Worm (Caenorhabditis elegans) whole organism, L4 larva: ENCODE measurements around the gene F18E3.12.
A peak's percentile ranks its signal among the peaks of the same experiment; 100 is the strongest.
"Not testable (repeated sequence)": the region's sequence is repeated elsewhere in the genome, so short reads cannot be mapped to it uniquely, and the experiment has no call there.

Source experiments
- F26F4.8 ChIP-seq: fragments of 200-800 bp; sonication (Bioruptor generic); conservative IDR thresholded peaks from 2 replicates; pipeline ENCODE4 v1.3.6; 2022; ENCODE audit warnings: missing genetic modification characterization, missing compliant biosample characterization
- F49E8.2 ChIP-seq: sonication (generic microtip); optimal IDR thresholded peaks from 2 replicates; lab custom pipeline; 2016; ENCODE audit warnings: missing compliant biosample characterization, mild to moderate bottlenecking, missing genetic modification characterization, borderline replicate concordance
- T26A8.4 ChIP-seq: fragments of 200-800 bp; sonication (Bioruptor generic); IDR thresholded peaks from 2 replicates; pipeline ENCODE4 v1.3.6; 2022; ENCODE audit warnings: missing genetic modification characterization, missing compliant biosample characterization
- Y105C5A.15 ChIP-seq: fragments of 200-800 bp; sonication (Bioruptor generic); IDR thresholded peaks from 2 replicates; pipeline ENCODE4 v1.3.6; 2022; ENCODE audit warnings: missing genetic modification characterization, missing compliant biosample characterization
- Y48G9A.11 ChIP-seq: fragments of 200-800 bp; sonication (Bioruptor generic); IDR thresholded peaks from 2 replicates; pipeline ENCODE4 v1.3.6; 2022; ENCODE audit warnings: missing genetic modification reagents, missing genetic modification characterization, missing compliant biosample characterization
- Y75B8A.6 ChIP-seq: fragments of 200-800 bp; sonication (Bioruptor generic); IDR thresholded peaks from 2 replicates; pipeline ENCODE4 v1.3.6; 2022; ENCODE audit warnings: missing genetic modification reagents, missing genetic modification characterization, missing compliant biosample characterization
- ZK337.2 ChIP-seq: fragments of 200-800 bp; sonication (Bioruptor generic); IDR thresholded peaks from 2 replicates; pipeline ENCODE4 v1.3.6; 2022; ENCODE audit warnings: missing genetic modification reagents, missing genetic modification characterization, missing compliant biosample characterization
- ZK546.5 ChIP-seq, 2 experiments: sonication (generic microtip); optimal IDR thresholded peaks; 2 replicates each; lab custom pipeline; 2017; ENCODE audit warnings: missing biosample characterization in 2 of 2, missing genetic modification characterization in 2 of 2
- aha-1 ChIP-seq: fragments of 150-350 bp; peaks from one replicate; lab custom pipeline; 2014; ENCODE audit warnings: missing biosample characterization, missing genetic modification characterization
- attf-4 ChIP-seq: sonication (generic microtip); optimal IDR thresholded peaks from 3 replicates; lab custom pipeline; 2017; ENCODE audit warnings: missing biosample characterization, missing genetic modification characterization
- ceh-62 ChIP-seq: sonication (generic microtip); optimal IDR thresholded peaks from 2 replicates; lab custom pipeline; 2017; ENCODE audit warnings: missing biosample characterization, missing genetic modification characterization
- cey-2 ChIP-seq: sonication (generic microtip); optimal IDR thresholded peaks from 3 replicates; lab custom pipeline; 2017; ENCODE audit warnings: missing genetic modification characterization, mild to moderate bottlenecking, missing compliant biosample characterization, antibody characterized with exemption, borderline replicate concordance; ENCODE audit not compliant: insufficient read depth
- daf-12 ChIP-seq: fragments of 150-350 bp; optimal IDR thresholded peaks from 2 replicates; lab custom pipeline; 2014; ENCODE audit warnings: missing biosample characterization, missing genetic modification reagents, missing genetic modification characterization
- daf-16 ChIP-seq, 3 experiments: sonication (generic microtip); optimal IDR thresholded peaks; 2 replicates each; lab custom pipeline; 2016 to 2017; ENCODE audit warnings: missing genetic modification characterization in 3 of 3, missing genetic modification reagents in 3 of 3, mild to moderate bottlenecking in 2 of 3, missing compliant biosample characterization in 2 of 3, missing biosample characterization in 1 of 3, moderate library complexity in 1 of 3
- daf-8 ChIP-seq: fragments of 200-800 bp; sonication (Bioruptor generic); IDR thresholded peaks from 2 replicates; pipeline ENCODE4 v1.3.6; 2022; ENCODE audit warnings: missing genetic modification characterization, missing compliant biosample characterization
- dmd-9 ChIP-seq: fragments of 200-800 bp; sonication (Bioruptor generic); IDR thresholded peaks from 2 replicates; pipeline ENCODE4 v1.3.6; 2022; ENCODE audit warnings: missing genetic modification reagents, missing genetic modification characterization, missing compliant biosample characterization
- dpl-1 ChIP-seq: fragments of 150-350 bp; optimal IDR thresholded peaks from 2 replicates; lab custom pipeline; 2014; ENCODE audit warnings: missing biosample characterization, missing genetic modification reagents, missing genetic modification characterization
- egl-43 ChIP-seq: fragments of 200-800 bp; sonication (Bioruptor generic); IDR thresholded peaks from 2 replicates; pipeline ENCODE4 v1.3.6; 2022; ENCODE audit warnings: missing genetic modification reagents, missing genetic modification characterization, missing compliant biosample characterization
- fos-1 ChIP-seq: fragments of 150-350 bp; optimal IDR thresholded peaks from 2 replicates; lab custom pipeline; 2014; ENCODE audit warnings: missing biosample characterization, missing genetic modification characterization
- hif-1 ChIP-seq, 2 experiments: sonication (generic microtip); optimal IDR thresholded peaks; 2 replicates each; lab custom pipeline; 2016 to 2017; ENCODE audit warnings: missing compliant biosample characterization in 2 of 2, missing genetic modification characterization in 2 of 2, missing genetic modification reagents in 2 of 2, missing genotype in 2 of 2, mild to moderate bottlenecking in 1 of 2
- hlh-30 ChIP-seq: sonication (generic microtip); optimal IDR thresholded peaks from 2 replicates; lab custom pipeline; 2017; ENCODE audit warnings: antibody characterized with exemption, mild to moderate bottlenecking, missing genetic modification characterization, missing compliant biosample characterization; ENCODE audit not compliant: insufficient read depth
- jun-1 ChIP-seq: fragments of 150-350 bp; optimal IDR thresholded peaks from 2 replicates; lab custom pipeline; 2014; ENCODE audit warnings: missing biosample characterization, missing genetic modification reagents, missing genetic modification characterization
- lin-38 ChIP-seq: fragments of 200-800 bp; sonication (Bioruptor generic); IDR thresholded peaks from 2 replicates; pipeline ENCODE4 v1.3.6; 2022; ENCODE audit warnings: missing genetic modification reagents, missing genetic modification characterization, missing compliant biosample characterization
- lir-3 ChIP-seq: sonication (generic microtip); optimal IDR thresholded peaks from 2 replicates; lab custom pipeline; 2016; ENCODE audit warnings: mild to moderate bottlenecking, missing genetic modification characterization, missing compliant biosample characterization
- lsy-2 ChIP-seq, 2 experiments: fragments of 150-350 bp in 1 of 2; sonication (generic microtip) in 1 of 2; optimal IDR thresholded peaks; 2 replicates each; lab custom pipeline; 2014 to 2017; ENCODE audit warnings: missing biosample characterization in 2 of 2, missing genetic modification characterization in 2 of 2
- madf-5 ChIP-seq, 2 experiments: fragments of 200-800 bp; sonication (Bioruptor generic); IDR thresholded peaks; 2 replicates each; pipeline ENCODE4 v1.3.6; 2022; ENCODE audit warnings: missing compliant biosample characterization in 2 of 2, missing genetic modification characterization in 2 of 2
- madf-9 ChIP-seq: fragments of 200-800 bp; sonication (Bioruptor generic); conservative IDR thresholded peaks from 2 replicates; pipeline ENCODE4 v1.3.6; 2022; ENCODE audit warnings: missing genetic modification reagents, missing genetic modification characterization, missing compliant biosample characterization
- nhr-10 ChIP-seq: fragments of 150-350 bp; optimal IDR thresholded peaks from 2 replicates; lab custom pipeline; 2014; ENCODE audit warnings: missing biosample characterization, missing genetic modification characterization
- nhr-11 ChIP-seq: fragments of 150-350 bp; optimal IDR thresholded peaks from 2 replicates; lab custom pipeline; 2014; ENCODE audit warnings: missing biosample characterization, missing genetic modification characterization
- nhr-237 ChIP-seq: sonication (generic microtip); optimal IDR thresholded peaks from 2 replicates; lab custom pipeline; 2017; ENCODE audit warnings: missing biosample characterization, missing genetic modification characterization
- nhr-28 ChIP-seq: fragments of 150-350 bp; optimal IDR thresholded peaks from 2 replicates; lab custom pipeline; 2014; ENCODE audit warnings: missing biosample characterization, missing genetic modification characterization
- nhr-41 ChIP-seq: fragments of 200-800 bp; sonication (Bioruptor generic); IDR thresholded peaks from 2 replicates; pipeline ENCODE4 v1.3.6; 2022; ENCODE audit warnings: missing genetic modification reagents, missing genetic modification characterization, missing compliant biosample characterization
- nhr-48 ChIP-seq: sonication (generic microtip); optimal IDR thresholded peaks from 2 replicates; lab custom pipeline; 2016; ENCODE audit warnings: mild to moderate bottlenecking, missing genetic modification characterization, missing compliant biosample characterization
- nhr-77 ChIP-seq: fragments of 150-350 bp; optimal IDR thresholded peaks from 2 replicates; lab custom pipeline; 2014; ENCODE audit warnings: missing biosample characterization, missing genetic modification characterization
- pha-4 ChIP-seq, 2 experiments: fragments of 150-350 bp in 1 of 2; fragments of 200-800 bp in 1 of 2; sonication (Bioruptor generic) in 1 of 2; IDR thresholded peaks in 1 of 2; optimal IDR thresholded peaks in 1 of 2; 2 replicates each; pipeline versions ENCODE4 v1.3.6 to Lab custom; 2014 to 2022; ENCODE audit warnings: missing genetic modification characterization in 2 of 2, missing genetic modification reagents in 2 of 2, missing biosample characterization in 1 of 2, missing compliant biosample characterization in 1 of 2
- sdz-12 ChIP-seq: fragments of 200-800 bp; sonication (Bioruptor generic); optimal IDR thresholded peaks from 2 replicates; lab custom pipeline; 2018; ENCODE audit warnings: mild to moderate bottlenecking, missing genetic modification characterization, missing compliant biosample characterization
- set-16 ChIP-seq: fragments of 200-800 bp; sonication (Bioruptor generic); IDR thresholded peaks from 2 replicates; pipeline ENCODE4 v1.3.6; 2022; ENCODE audit warnings: missing genetic modification reagents, missing genetic modification characterization, missing compliant biosample characterization
- unc-62 ChIP-seq, 3 experiments: fragments of 150-350 bp in 1 of 3; sonication (generic microtip); optimal IDR thresholded peaks in 2 of 3; peaks in 1 of 3; 1 replicate in 1 of 3; 2 replicates in 2 of 3; lab custom pipeline; 2014 to 2017; ENCODE audit warnings: missing biosample characterization in 3 of 3, missing genetic modification characterization in 3 of 3, missing genetic modification reagents in 3 of 3, missing genotype in 1 of 3
- zag-1 ChIP-seq: fragments of 150-350 bp; optimal IDR thresholded peaks from 2 replicates; lab custom pipeline; 2014; ENCODE audit warnings: missing biosample characterization, missing genetic modification characterization

F18E3.12 gene

DNA sequence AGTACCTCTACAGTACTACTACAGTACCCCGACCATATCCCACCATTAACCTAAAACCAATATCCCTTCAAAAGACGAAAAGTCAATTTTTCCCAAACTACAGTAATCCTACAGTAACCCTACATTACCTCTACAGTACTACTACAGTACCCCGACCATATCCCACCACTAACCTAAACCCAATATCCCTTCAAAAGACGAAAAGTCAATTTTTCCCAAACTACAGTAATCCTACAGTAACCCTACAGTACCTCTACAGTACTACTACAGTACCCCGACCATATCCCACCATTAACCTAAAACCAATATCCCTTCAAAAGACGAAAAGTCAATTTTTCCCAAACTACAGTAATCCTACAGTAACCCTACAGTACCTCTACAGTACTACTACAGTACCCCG lies 29.5 kb downstream of the F18E3.12 start, which contains the start of gene nhr-141:
nhr-141 (plus strand) TSS at position 331 of the 400 bp plus-strand sequence.
- not testable (repeated sequence) for TF ChIP-seq F49E8.2 (tag; lab: Kevin White, UChicago); Y48G9A.11; lir-3 (tag; lab: Kevin White, UChicago)

DNA sequence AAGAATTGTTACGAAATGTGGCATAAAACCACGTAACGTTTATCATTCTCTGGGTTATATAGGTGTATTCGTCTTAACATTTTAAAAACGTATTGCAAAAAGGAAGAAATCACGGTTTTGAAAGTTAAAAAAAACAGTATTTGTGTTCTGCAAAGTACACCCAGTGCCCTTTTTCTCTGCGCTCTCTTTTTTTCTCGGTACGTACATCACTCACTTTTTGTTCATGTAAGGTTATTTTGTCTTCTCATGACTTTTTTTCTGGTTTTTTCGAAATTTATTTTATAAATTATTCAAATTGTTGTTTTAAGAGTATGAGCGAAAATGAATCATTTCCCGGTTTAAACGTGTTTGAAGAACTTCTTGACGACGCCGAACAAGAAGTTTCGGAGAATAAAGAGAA lies 32.2 kb downstream of the F18E3.12 start, which contains the start of gene F25E5.5:
F25E5.5 (plus strand) TSS at position 301 of the 400 bp plus-strand sequence.
- TF ChIP-seq daf-12 (tag; lab: Kevin White, UChicago) (no peak), hlh-30 (tag; lab: Kevin White, UChicago) (peak; percentile 14), nhr-28 (tag; lab: Kevin White, UChicago) (peak; percentile 44)

DNA sequence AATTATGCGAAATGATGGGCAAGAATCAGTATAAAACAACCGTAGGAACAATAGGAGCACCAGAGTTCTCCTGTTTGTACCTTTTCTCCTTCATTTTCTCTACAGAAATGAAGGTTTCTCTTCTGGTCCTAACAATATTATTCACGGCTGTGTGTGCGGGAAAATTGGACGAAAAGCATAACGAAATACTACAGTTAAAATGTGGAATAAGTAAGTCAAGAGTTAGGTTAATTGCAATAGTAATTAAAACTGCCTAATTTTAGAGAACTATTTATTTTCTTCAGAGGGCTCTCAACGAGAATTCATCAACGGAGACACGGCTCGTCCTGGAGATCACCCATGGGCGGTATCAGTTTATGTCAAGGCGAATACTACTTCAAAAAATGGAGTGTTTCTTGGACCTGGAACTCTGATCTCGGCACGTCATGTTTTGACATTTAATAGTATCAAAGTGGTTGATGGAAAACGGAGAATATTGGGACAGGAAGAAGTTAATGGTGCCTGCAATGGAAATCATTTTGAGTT lies 34.6 kb downstream of the F18E3.12 start, which contains the start of gene try-12:
try-12 (plus strand) TSS at position 51 of the 525 bp plus-strand sequence.
- TF ChIP-seq unc-62 (GFP tag; optimal IDR thresholded peaks at IDR 0.05 in 1 of 2; lab: Kevin White, UChicago): peak in 1 of 2 experiments; percentile 50
- TF ChIP-seq unc-62 (tag; optimal IDR thresholded peaks at IDR 0.05; lab: Kevin White, UChicago): no peak
- peak; percentile 70 for TF ChIP-seq aha-1
- no peak for TF ChIP-seq Y105C5A.15
- TF ChIP-seq zag-1 (tag; lab: Kevin White, UChicago): no peak
- TF ChIP-seq F26F4.8 (GFP tag; lab: Robert Waterston, UW): no peak

DNA sequence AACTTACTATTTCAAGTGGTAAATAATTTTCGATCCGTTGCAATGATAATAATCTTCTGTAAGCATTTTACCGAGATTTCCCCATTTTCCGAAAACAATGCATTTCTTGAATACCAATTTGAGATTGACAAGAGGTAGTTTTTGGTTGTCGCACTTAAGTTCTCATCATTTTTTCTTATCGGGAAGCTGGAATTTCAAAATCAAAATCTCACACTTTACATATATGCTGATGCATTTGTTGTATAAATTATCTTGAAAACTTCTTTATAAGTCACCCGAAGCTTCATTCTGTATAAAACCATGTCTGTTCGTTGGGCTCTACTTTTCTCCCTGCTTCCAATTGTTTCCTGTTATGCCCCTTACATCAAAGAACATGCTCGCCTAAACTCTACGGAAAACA lies 36.6 kb downstream of the F18E3.12 start, which contains the start of gene try-11:
try-11 (plus strand) TSS at position 301 of the 400 bp plus-strand sequence.
- TF ChIP-seq madf-5 (GFP tag; IDR thresholded peaks at IDR 0.05; lab: Robert Waterston, UW) (no peak), lin-38 (GFP tag; lab: Robert Waterston, UW) (no peak), set-16 (GFP tag; lab: Robert Waterston, UW) (no peak), T26A8.4 (GFP tag; lab: Robert Waterston, UW) (no peak), ceh-62 (tag; lab: Kevin White, UChicago) (no peak), daf-8 (no peak), nhr-10 (tag; lab: Kevin White, UChicago) (no peak), nhr-237 (tag; lab: Kevin White, UChicago) (no peak), Y105C5A.15 (no peak), madf-9 (GFP tag; lab: Robert Waterston, UW) (no peak), sdz-12 (no peak), hlh-30 (tag; lab: Kevin White, UChicago) (no peak), daf-12 (tag; lab: Kevin White, UChicago) (no peak)

DNA sequence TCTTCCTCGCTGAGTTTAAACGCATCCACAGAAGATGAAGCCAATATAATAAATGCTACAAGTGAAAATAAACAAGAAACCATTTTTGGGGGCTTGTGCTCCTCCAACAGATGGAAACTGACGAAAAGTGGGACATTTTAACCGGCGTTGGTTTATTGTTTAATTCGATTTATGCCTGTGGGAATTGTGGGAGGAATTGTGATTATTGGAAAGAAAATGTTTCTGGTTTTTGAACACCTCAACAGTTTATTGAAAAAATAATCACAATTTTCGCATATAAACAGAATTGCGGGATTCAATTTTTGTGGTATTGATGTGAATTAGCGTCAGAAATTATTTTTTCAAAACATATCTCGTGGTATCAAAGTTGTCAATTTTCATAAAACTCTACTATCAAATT lies 39.5 kb downstream of the F18E3.12 start, which contains the start of gene try-8:
try-8 (minus strand) TSS at position 101 of the 400 bp plus-strand sequence.
- TF ChIP-seq dmd-9 (GFP tag; lab: Robert Waterston, UW) (no peak), ZK337.2 (GFP tag; lab: Robert Waterston, UW) (no peak), daf-16 (GFP tag; optimal IDR thresholded peaks at IDR 0.05; lab: Kevin White, UChicago) (no peak), daf-16 (tag; optimal IDR thresholded peaks at IDR 0.05; lab: Kevin White, UChicago) (no peak), lsy-2 (tag; optimal IDR thresholded peaks at IDR 0.05; lab: Kevin White, UChicago) (no peak), F26F4.8 (GFP tag; lab: Robert Waterston, UW) (no peak), ZK546.5 (tag; optimal IDR thresholded peaks at IDR 0.05; lab: Kevin White, UChicago) (no peak), nhr-48 (tag; lab: Kevin White, UChicago) (no peak), Y75B8A.6 (GFP tag; lab: Robert Waterston, UW) (no peak), nhr-77 (tag; lab: Kevin White, UChicago) (no peak), attf-4 (no peak), fos-1 (tag; lab: Kevin White, UChicago) (no peak), jun-1 (tag; lab: Kevin White, UChicago) (no peak), dpl-1 (GFP tag; lab: Kevin White, UChicago) (no peak), nhr-11 (tag; lab: Kevin White, UChicago) (no peak), nhr-28 (tag; lab: Kevin White, UChicago) (no peak), egl-43 (GFP tag; lab: Robert Waterston, UW) (no peak), hif-1 (tag; optimal IDR thresholded peaks at IDR 0.05; lab: Kevin White, UChicago) (no peak), cey-2 (tag; lab: Kevin White, UChicago) (no peak), pha-4 (GFP tag; IDR thresholded peaks at IDR 0.05; lab: Robert Waterston, UW) (no peak), pha-4 (tag; optimal IDR thresholded peaks at IDR 0.05; lab: Kevin White, UChicago) (no peak), nhr-41 (GFP tag; lab: Robert Waterston, UW) (no peak)
